Worm (Caenorhabditis elegans) whole organism, midembryonic: ENCODE measurements around the gene T20F7.1.

ENCODE experiments used
- cog-1 ChIP-seq: sonication (generic microtip); optimal IDR thresholded peaks from 2 replicates; lab custom pipeline; 2016; ENCODE audit warnings: missing genetic modification characterization, missing compliant biosample characterization
- flt-1 ChIP-seq: fragments of 200-800 bp; sonication (Bioruptor generic); IDR thresholded peaks from 2 replicates; pipeline ENCODE4 v1.3.6; 2022; ENCODE audit warnings: missing genetic modification characterization, missing compliant biosample characterization
- klf-2 ChIP-seq: fragments of 200-800 bp; sonication (Bioruptor generic); conservative IDR thresholded peaks from 2 replicates; pipeline ENCODE4 v1.3.6; 2022; ENCODE audit warnings: missing genetic modification reagents, missing genetic modification characterization, missing compliant biosample characterization
- med-1 ChIP-seq: sonication (generic microtip); optimal IDR thresholded peaks from 2 replicates; lab custom pipeline; 2017; ENCODE audit warnings: missing genetic modification characterization, mild to moderate bottlenecking, missing compliant biosample characterization, antibody characterized with exemption, missing genetic modification reagents; ENCODE audit not compliant: insufficient read depth
- ref-1 ChIP-seq: fragments of 200-800 bp; sonication (Bioruptor generic); conservative IDR thresholded peaks from 2 replicates; pipeline ENCODE4 v1.3.6; 2022; ENCODE audit warnings: missing genetic modification reagents, missing genetic modification characterization, missing compliant biosample characterization
- tab-1 ChIP-seq: fragments of 200-800 bp; sonication (Bioruptor generic); IDR thresholded peaks from 2 replicates; pipeline ENCODE4 v1.3.6; 2022; ENCODE audit warnings: missing genetic modification characterization, missing compliant biosample characterization
- ztf-23 ChIP-seq: fragments of 200-800 bp; sonication (Bioruptor generic); IDR thresholded peaks from 2 replicates; pipeline ENCODE4 v1.3.6; 2022; ENCODE audit warnings: missing genetic modification reagents, missing genetic modification characterization, missing compliant biosample characterization
- ztf-29 ChIP-seq: fragments of 200-800 bp; sonication (Bioruptor generic); IDR thresholded peaks from 2 replicates; pipeline ENCODE4 v1.3.6; 2022; ENCODE audit warnings: missing genetic modification reagents, missing genetic modification characterization, missing compliant biosample characterization

ce11 chrX:16872446-16872962 is at the start of gene T20F7.1:
- TF ChIP-seq flt-1 (no peak), ref-1 (GFP tag; lab: Robert Waterston, UW) (no peak), cog-1 (tag; lab: Kevin White, UChicago) (no peak), klf-2 (no peak), med-1 (GFP tag; lab: Kevin White, UChicago) (no peak), tab-1 (no peak), ztf-29 (GFP tag; lab: Robert Waterston, UW) (no peak), ztf-23 (GFP tag; lab: Robert Waterston, UW) (no peak)
